Worm (Caenorhabditis elegans) whole organism, L4 larva: ENCODE measurements around the gene cpt-2.
A peak's percentile ranks its signal among the peaks of the same experiment; 100 is the strongest.

ENCODE experiments used
- F37D6.2 ChIP-seq: sonication (generic microtip); optimal IDR thresholded peaks from 2 replicates; lab custom pipeline; 2016; ENCODE audit warnings: mild to moderate bottlenecking, missing genetic modification characterization, missing compliant biosample characterization
- F44E2.7 ChIP-seq: fragments of 200-800 bp; sonication (Bioruptor generic); IDR thresholded peaks from 2 replicates; pipeline ENCODE4 v2.1.2; 2022; ENCODE audit warnings: missing genetic modification characterization, missing compliant biosample characterization
- F49E8.2 ChIP-seq: sonication (generic microtip); optimal IDR thresholded peaks from 2 replicates; lab custom pipeline; 2016; ENCODE audit warnings: missing compliant biosample characterization, mild to moderate bottlenecking, missing genetic modification characterization, borderline replicate concordance
- R02D3.7 ChIP-seq: fragments of 150-350 bp; sonication (generic microtip); optimal IDR thresholded peaks from 3 replicates; lab custom pipeline; 2014; ENCODE audit warnings: missing biosample characterization, missing genetic modification characterization
- T26A8.4 ChIP-seq: fragments of 200-800 bp; sonication (Bioruptor generic); IDR thresholded peaks from 2 replicates; pipeline ENCODE4 v1.3.6; 2022; ENCODE audit warnings: missing genetic modification characterization, missing compliant biosample characterization
- Y48G9A.11 ChIP-seq: fragments of 200-800 bp; sonication (Bioruptor generic); IDR thresholded peaks from 2 replicates; pipeline ENCODE4 v1.3.6; 2022; ENCODE audit warnings: missing genetic modification reagents, missing genetic modification characterization, missing compliant biosample characterization
- ZK337.2 ChIP-seq: fragments of 200-800 bp; sonication (Bioruptor generic); IDR thresholded peaks from 2 replicates; pipeline ENCODE4 v1.3.6; 2022; ENCODE audit warnings: missing genetic modification reagents, missing genetic modification characterization, missing compliant biosample characterization
- aly-2 ChIP-seq: sonication (generic microtip); optimal IDR thresholded peaks from 2 replicates; lab custom pipeline; 2018; ENCODE audit warnings: missing biosample characterization, missing genetic modification characterization
- ama-1 ChIP-seq: fragments of 150-350 bp; optimal IDR thresholded peaks from 2 replicates; lab custom pipeline; 2014; ENCODE audit warnings: inconsistent platforms, mixed read lengths
- arid-1 ChIP-seq: fragments of 200-800 bp; sonication (Bioruptor generic); conservative IDR thresholded peaks from 2 replicates; pipeline ENCODE4 v1.3.6; 2022; ENCODE audit warnings: missing genetic modification reagents, missing genetic modification characterization, missing compliant biosample characterization
- ceh-32 ChIP-seq: sonication (generic microtip); optimal IDR thresholded peaks from 2 replicates; lab custom pipeline; 2016; ENCODE audit warnings: mild to moderate bottlenecking, missing genetic modification characterization, missing compliant biosample characterization; ENCODE audit not compliant: poor library complexity
- ceh-44 ChIP-seq: fragments of 200-800 bp; sonication (Bioruptor generic); IDR thresholded peaks from 2 replicates; pipeline ENCODE4 v1.3.6; 2022; ENCODE audit warnings: missing genetic modification reagents, missing genetic modification characterization, missing compliant biosample characterization
- ces-1 ChIP-seq: fragments of 150-350 bp; sonication (generic microtip); optimal IDR thresholded peaks from 4 replicates; lab custom pipeline; 2014; ENCODE audit warnings: missing biosample characterization, missing genetic modification reagents, missing genetic modification characterization
- daf-8 ChIP-seq: fragments of 200-800 bp; sonication (Bioruptor generic); IDR thresholded peaks from 2 replicates; pipeline ENCODE4 v1.3.6; 2022; ENCODE audit warnings: missing genetic modification characterization, missing compliant biosample characterization
- dmd-9 ChIP-seq: fragments of 200-800 bp; sonication (Bioruptor generic); IDR thresholded peaks from 2 replicates; pipeline ENCODE4 v1.3.6; 2022; ENCODE audit warnings: missing genetic modification reagents, missing genetic modification characterization, missing compliant biosample characterization
- dpl-1 ChIP-seq: fragments of 150-350 bp; optimal IDR thresholded peaks from 2 replicates; lab custom pipeline; 2014; ENCODE audit warnings: missing biosample characterization, missing genetic modification reagents, missing genetic modification characterization
- dve-1 ChIP-seq: sonication (generic microtip); optimal IDR thresholded peaks from 2 replicates; lab custom pipeline; 2017; ENCODE audit warnings: antibody characterized with exemption, mild to moderate bottlenecking, missing genetic modification characterization, missing compliant biosample characterization; ENCODE audit not compliant: insufficient read depth
- egl-27 ChIP-seq: sonication (generic microtip); optimal IDR thresholded peaks from 3 replicates; lab custom pipeline; 2017; ENCODE audit warnings: missing biosample characterization, missing genetic modification reagents, missing genetic modification characterization
- fkh-10 ChIP-seq: fragments of 150-350 bp; optimal IDR thresholded peaks from 2 replicates; lab custom pipeline; 2014; ENCODE audit warnings: missing biosample characterization, missing genetic modification reagents, missing genetic modification characterization
- fos-1 ChIP-seq: fragments of 150-350 bp; optimal IDR thresholded peaks from 2 replicates; lab custom pipeline; 2014; ENCODE audit warnings: missing biosample characterization, missing genetic modification characterization
- hif-1 ChIP-seq, 2 experiments: sonication (generic microtip); optimal IDR thresholded peaks; 2 replicates each; lab custom pipeline; 2016 to 2017; ENCODE audit warnings: missing compliant biosample characterization in 2 of 2, missing genetic modification characterization in 2 of 2, missing genetic modification reagents in 2 of 2, missing genotype in 2 of 2, mild to moderate bottlenecking in 1 of 2
- hlh-11 ChIP-seq: fragments of 200-800 bp; sonication (Bioruptor generic); optimal IDR thresholded peaks from 2 replicates; lab custom pipeline; 2018; ENCODE audit warnings: mild to moderate bottlenecking, missing genetic modification characterization, missing compliant biosample characterization
- hmg-1.1 ChIP-seq: fragments of 200-800 bp; sonication (Bioruptor generic); IDR thresholded peaks from 2 replicates; pipeline ENCODE4 v1.3.6; 2022; ENCODE audit warnings: missing genetic modification reagents, missing genetic modification characterization, missing compliant biosample characterization
- lim-7 ChIP-seq: fragments of 200-800 bp; sonication (Bioruptor generic); IDR thresholded peaks from 2 replicates; pipeline ENCODE4 v1.3.6; 2022; ENCODE audit warnings: missing genetic modification characterization, missing compliant biosample characterization
- lin-1 ChIP-seq: fragments of 200-800 bp; sonication (Bioruptor generic); IDR thresholded peaks from 2 replicates; pipeline ENCODE4 v1.3.6; 2022; ENCODE audit warnings: missing genetic modification reagents, missing genetic modification characterization, missing compliant biosample characterization
- lin-29 ChIP-seq: fragments of 200-800 bp; sonication (Bioruptor generic); IDR thresholded peaks from 2 replicates; pipeline ENCODE4 v1.3.6; 2022; ENCODE audit warnings: missing genetic modification reagents, missing genetic modification characterization, missing compliant biosample characterization
- lin-38 ChIP-seq: fragments of 200-800 bp; sonication (Bioruptor generic); IDR thresholded peaks from 2 replicates; pipeline ENCODE4 v1.3.6; 2022; ENCODE audit warnings: missing genetic modification reagents, missing genetic modification characterization, missing compliant biosample characterization
- madf-5 ChIP-seq, 2 experiments: fragments of 200-800 bp; sonication (Bioruptor generic); IDR thresholded peaks; 2 replicates each; pipeline ENCODE4 v1.3.6; 2022; ENCODE audit warnings: missing compliant biosample characterization in 2 of 2, missing genetic modification characterization in 2 of 2
- mep-1 ChIP-seq: fragments of 150-350 bp; sonication (generic microtip); optimal IDR thresholded peaks from 3 replicates; lab custom pipeline; 2014; ENCODE audit warnings: missing biosample characterization, missing genetic modification characterization
- mes-2 ChIP-seq: sonication (generic microtip); optimal IDR thresholded peaks from 2 replicates; lab custom pipeline; 2016; ENCODE audit warnings: missing genotype, mild to moderate bottlenecking, missing genetic modification characterization, missing compliant biosample characterization; ENCODE audit not compliant: poor library complexity, severe bottlenecking
- nhr-11 ChIP-seq: fragments of 150-350 bp; optimal IDR thresholded peaks from 2 replicates; lab custom pipeline; 2014; ENCODE audit warnings: missing biosample characterization, missing genetic modification characterization
- nhr-111 ChIP-seq: fragments of 200-800 bp; sonication (Bioruptor generic); optimal IDR thresholded peaks from 2 replicates; lab custom pipeline; 2018; ENCODE audit warnings: mild to moderate bottlenecking, missing genetic modification characterization, missing compliant biosample characterization
- nhr-41 ChIP-seq: fragments of 200-800 bp; sonication (Bioruptor generic); IDR thresholded peaks from 2 replicates; pipeline ENCODE4 v1.3.6; 2022; ENCODE audit warnings: missing genetic modification reagents, missing genetic modification characterization, missing compliant biosample characterization
- nhr-6 ChIP-seq: fragments of 150-350 bp; optimal IDR thresholded peaks from 2 replicates; lab custom pipeline; 2014; ENCODE audit warnings: missing biosample characterization, missing genetic modification characterization
- pha-4 ChIP-seq, 2 experiments: fragments of 150-350 bp in 1 of 2; fragments of 200-800 bp in 1 of 2; sonication (Bioruptor generic) in 1 of 2; IDR thresholded peaks in 1 of 2; optimal IDR thresholded peaks in 1 of 2; 2 replicates each; pipeline versions ENCODE4 v1.3.6 to Lab custom; 2014 to 2022; ENCODE audit warnings: missing genetic modification characterization in 2 of 2, missing genetic modification reagents in 2 of 2, missing biosample characterization in 1 of 2, missing compliant biosample characterization in 1 of 2
- rbr-2 ChIP-seq: sonication (generic microtip); optimal IDR thresholded peaks from 2 replicates; lab custom pipeline; 2016; ENCODE audit warnings: missing genotype, missing genetic modification characterization, missing compliant biosample characterization
- sdz-12 ChIP-seq: fragments of 200-800 bp; sonication (Bioruptor generic); optimal IDR thresholded peaks from 2 replicates; lab custom pipeline; 2018; ENCODE audit warnings: mild to moderate bottlenecking, missing genetic modification characterization, missing compliant biosample characterization
- snpc-1.2 ChIP-seq: fragments of 200-800 bp; sonication (Bioruptor generic); IDR thresholded peaks from 2 replicates; pipeline ENCODE4 v1.3.6; 2022; ENCODE audit warnings: missing genetic modification reagents, missing genetic modification characterization, missing compliant biosample characterization
- tra-1 ChIP-seq: fragments of 200-800 bp; sonication (Bioruptor generic); IDR thresholded peaks from 2 replicates; pipeline ENCODE4 v1.3.6; 2022; ENCODE audit warnings: missing genetic modification reagents, missing genetic modification characterization, missing compliant biosample characterization
- unc-130 ChIP-seq: sonication (generic microtip); optimal IDR thresholded peaks from 2 replicates; lab custom pipeline; 2016; ENCODE audit warnings: missing genetic modification reagents, missing genetic modification characterization, missing compliant biosample characterization
- unc-62 ChIP-seq, 3 experiments: fragments of 150-350 bp in 1 of 3; sonication (generic microtip); optimal IDR thresholded peaks in 2 of 3; peaks in 1 of 3; 1 replicate in 1 of 3; 2 replicates in 2 of 3; lab custom pipeline; 2014 to 2017; ENCODE audit warnings: missing biosample characterization in 3 of 3, missing genetic modification characterization in 3 of 3, missing genetic modification reagents in 3 of 3, missing genotype in 1 of 3
- zfp-3 ChIP-seq: fragments of 200-800 bp; sonication (Bioruptor generic); conservative IDR thresholded peaks from 2 replicates; pipeline ENCODE4 v1.3.6; 2022; ENCODE audit warnings: missing genetic modification reagents, missing genetic modification characterization, missing compliant biosample characterization

Gene cpt-2

DNA sequence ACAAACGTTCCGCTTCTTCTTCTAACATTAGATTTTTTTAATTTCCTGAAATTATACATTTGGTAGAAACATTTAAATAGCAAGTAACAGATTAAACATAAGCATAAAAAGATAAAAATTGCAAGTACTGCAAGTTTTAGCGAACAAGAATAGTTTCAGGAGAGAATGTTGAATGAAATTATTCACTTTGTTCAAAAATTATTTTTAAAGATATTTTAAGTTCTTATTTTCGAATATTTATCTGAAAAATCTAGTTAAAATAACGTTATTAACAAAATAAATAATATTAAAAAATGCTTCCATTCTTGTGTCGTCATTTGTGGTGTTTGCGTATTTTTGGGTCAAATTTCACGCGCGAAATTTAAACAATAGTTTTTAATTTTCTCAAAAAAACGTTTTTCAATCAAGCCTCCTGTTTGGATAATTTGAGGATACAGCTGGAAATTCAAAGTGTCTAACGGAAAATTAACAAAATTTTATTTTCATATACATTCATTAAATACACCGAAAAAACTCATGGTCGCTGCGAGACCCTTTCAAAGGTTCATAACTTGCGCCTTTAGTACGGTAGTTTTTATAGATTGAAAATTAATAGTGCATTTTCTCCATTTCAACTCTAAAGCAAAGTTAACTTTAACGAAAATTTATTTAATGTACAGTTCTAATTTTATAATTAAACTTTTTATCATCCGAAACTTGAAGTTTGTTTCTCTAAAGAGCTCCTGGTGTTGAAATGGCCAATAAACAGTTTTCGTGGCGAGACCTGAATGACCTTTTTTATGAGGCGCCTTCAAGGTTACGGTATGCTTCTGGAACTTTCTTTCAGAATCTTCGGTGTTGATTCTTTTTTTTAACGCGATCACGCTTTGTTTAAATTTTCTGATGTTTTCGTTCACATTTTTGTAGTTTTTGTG lies 36.9 kb upstream of the cpt-2 start, which contains the start of gene skih-2 (continued):
- TF ChIP-seq tra-1 (no peak), nhr-111 (no peak), fos-1 (tag; lab: Kevin White, UChicago) (no peak), lin-38 (GFP tag; lab: Robert Waterston, UW) (peak; percentile 40), F44E2.7 (no peak), hif-1 (tag; optimal IDR thresholded peaks at IDR 0.05; lab: Kevin White, UChicago) (no peak), nhr-6 (peak; percentile 15), rbr-2 (no peak), egl-27 (tag; lab: Kevin White, UChicago) (peak; percentile 36), nhr-41 (no peak), ZK337.2 (GFP tag; lab: Robert Waterston, UW) (no peak), dmd-9 (no peak), R02D3.7 (no peak), fkh-10 (peak; percentile 8), sdz-12 (GFP tag; lab: Kevin White, UChicago) (no peak), nhr-11 (no peak), hlh-11 (tag; lab: Kevin White, UChicago) (no peak), mep-1 (tag; lab: Kevin White, UChicago) (no peak), ces-1 (GFP tag; lab: Kevin White, UChicago) (no peak), lin-29 (GFP tag; lab: Robert Waterston, UW) (no peak), unc-130 (GFP tag; lab: Kevin White, UChicago) (peak; percentile 32), F49E8.2 (tag; lab: Kevin White, UChicago) (peak; percentile 64), daf-8 (GFP tag; lab: Robert Waterston, UW) (no peak), lin-1 (no peak), dpl-1 (peak; percentile 93), dve-1 (tag; lab: Kevin White, UChicago) (no peak), ceh-44 (no peak), hmg-1.1 (no peak), mes-2 (tag; lab: Kevin White, UChicago) (no peak), zfp-3 (GFP tag; lab: Robert Waterston, UW) (no peak), Y48G9A.11 (GFP tag; lab: Robert Waterston, UW) (no peak), snpc-1.2 (peak; percentile 21; the same call in 1 of the 2 replicates), ama-1 (lab: Kevin White, UChicago) (no peak), F37D6.2 (tag; lab: Kevin White, UChicago) (no peak), lim-7 (GFP tag; lab: Robert Waterston, UW) (no peak), aly-2 (tag; lab: Kevin White, UChicago) (no peak), ceh-32 (tag; lab: Kevin White, UChicago) (no peak)
- TF ChIP-seq, all 104 proteins: peak for 14

DNA sequence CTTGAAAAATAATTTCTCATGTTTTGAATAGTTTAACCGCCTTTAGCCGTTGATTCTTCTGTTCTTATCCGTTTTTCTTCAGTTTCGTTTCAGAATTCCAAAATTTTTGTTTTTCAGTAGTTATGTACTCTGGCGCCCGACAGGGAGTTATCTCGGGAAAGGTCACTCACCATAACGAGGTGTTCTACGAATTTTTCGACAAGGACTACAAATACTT lies 36.3 kb upstream of the cpt-2 start, which contains the start of gene F01G4.4:
TSS of gene F01G4.4 (plus strand) at position 118 of the 217 bp plus-strand sequence.
- TF ChIP-seq T26A8.4, result no peak

ce11 chrIV:11145929-11146339 lies 33.5 kb upstream of the cpt-2 start:
- TF ChIP-seq madf-5 (GFP tag; IDR thresholded peaks at IDR 0.05; lab: Robert Waterston, UW), result no peak
- 0 out of 2 replicates have a peak, but pooled peaks have one; percentile 30 for TF ChIP-seq zfp-3 (GFP tag; lab: Robert Waterston, UW)
- 0 out of 2 replicates have a peak, but pooled peaks have one; percentile 6 for TF ChIP-seq Y48G9A.11 (GFP tag; lab: Robert Waterston, UW)
- TF ChIP-seq snpc-1.2, result 0 out of 2 replicates have a peak, but pooled peaks have one; percentile 15
- TF ChIP-seq pha-4 (GFP tag; IDR thresholded peaks at IDR 0.05; lab: Robert Waterston, UW), result peak; percentile 64; the same call in 1 of the 2 replicates
- TF ChIP-seq pha-4 (tag; optimal IDR thresholded peaks at IDR 0.05; lab: Kevin White, UChicago), result no peak
- TF ChIP-seq F49E8.2 (tag; lab: Kevin White, UChicago), result peak; percentile 89
- peak in 1 of 2 experiments; percentile 51 for TF ChIP-seq unc-62 (GFP tag; optimal IDR thresholded peaks at IDR 0.05 in 1 of 2; lab: Kevin White, UChicago)
- TF ChIP-seq unc-62 (tag; optimal IDR thresholded peaks at IDR 0.05; lab: Kevin White, UChicago), result no peak
- no peak for TF ChIP-seq nhr-41
- peak; percentile 80 for TF ChIP-seq arid-1
- TF ChIP-seq lin-38 (GFP tag; lab: Robert Waterston, UW), result peak; percentile 62
